Fruit fly (Drosophila melanogaster): ENCODE results near the gene CycH.
A peak's percentile ranks its signal among the peaks of the same experiment; 100 is the strongest.

The CycH gene

DNA sequence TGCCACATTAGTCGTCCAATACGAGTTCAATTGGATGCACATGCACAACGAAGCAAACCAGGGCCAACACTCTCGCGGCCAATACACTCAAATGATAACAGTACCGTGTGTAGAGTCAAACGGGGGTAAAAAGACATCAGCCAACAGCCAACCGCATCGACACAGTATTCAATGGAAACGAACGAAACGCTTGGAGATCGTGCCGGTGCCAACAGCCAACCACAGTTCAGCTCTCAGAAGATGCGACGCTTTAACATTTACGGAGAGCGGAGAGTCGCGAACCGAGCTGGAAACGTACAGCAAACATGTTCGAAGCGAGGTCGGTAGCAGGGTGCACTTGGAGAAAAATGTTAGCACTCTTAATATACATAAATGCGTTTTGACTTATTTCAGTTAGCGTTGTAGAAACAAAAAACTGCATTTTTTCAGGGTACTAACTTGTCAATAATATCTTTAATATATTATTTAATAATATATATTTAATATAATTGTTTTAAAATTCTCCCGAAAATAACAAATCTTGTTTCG is 13.7 kb upstream of the CycH start (continued):
- TF ChIP-seq crp (GFP tag; optimal IDR thresholded peaks at IDR 0.05) = no peak
- peak; percentile 35 for TF ChIP-seq CG1233 (GFP tag; optimal IDR thresholded peaks at IDR 0.05)
- no peak for TF ChIP-seq z (GFP tag; IDR thresholded peaks at IDR 0.05)
- TF ChIP-seq nau (GFP tag; optimal IDR thresholded peaks at IDR 0.05) = no peak
- no peak for TF ChIP-seq chif (GFP tag; optimal IDR thresholded peaks at IDR 0.05)
- no peak for TF ChIP-seq CG1832 (GFP tag; optimal IDR thresholded peaks at IDR 0.05)
- peak; percentile 56 for TF ChIP-seq Jarid2 (GFP tag; optimal IDR thresholded peaks at IDR 0.05)
- no peak for TF ChIP-seq br (optimal IDR thresholded peaks at IDR 0.05)
- no peak for TF ChIP-seq Dref (GFP tag; IDR thresholded peaks at IDR 0.05)
- TF ChIP-seq CG11696 (GFP tag; IDR thresholded peaks at IDR 0.05) = peak; percentile 54; the same call in 1 of the 2 replicates
- no peak for TF ChIP-seq disco-r (GFP tag; optimal IDR thresholded peaks at IDR 0.05)
- peak; percentile 13 for TF ChIP-seq twi (tag; optimal IDR thresholded peaks at IDR 0.05)
- peak; percentile 83 for TF ChIP-seq Med (GFP tag)
- no peak for TF ChIP-seq ems (GFP tag; optimal IDR thresholded peaks at IDR 0.05)
- no peak for TF ChIP-seq CG6791 (GFP tag; IDR thresholded peaks at IDR 0.05; ENCODE audit: partially characterized antibody)
- peak; percentile 27 for TF ChIP-seq CG12942 (GFP tag; optimal IDR thresholded peaks at IDR 0.05)
- no peak for TF ChIP-seq CG15269 (tag; optimal IDR thresholded peaks at IDR 0.05)
- TF ChIP-seq odd (GFP tag; optimal IDR thresholded peaks at IDR 0.05) = peak; percentile 51
- TF ChIP-seq Vsx1 (GFP tag; optimal IDR thresholded peaks at IDR 0.05) = peak; percentile 59
- TF ChIP-seq CG10565 (GFP tag; optimal IDR thresholded peaks at IDR 0.05) = no peak
- peak; percentile 87 for TF ChIP-seq dmrt11E (tag; optimal IDR thresholded peaks at IDR 0.05)
- no peak for TF ChIP-seq bbx (GFP tag; IDR thresholded peaks at IDR 0.05; ENCODE audit: partially characterized antibody)
- TF ChIP-seq cad (GFP tag; optimal IDR thresholded peaks at IDR 0.05) = no peak
- no peak for TF ChIP-seq CG10543 (GFP tag; optimal IDR thresholded peaks at IDR 0.05)
- TF ChIP-seq grn (GFP tag; optimal IDR thresholded peaks at IDR 0.05) = no peak
- TF ChIP-seq CG4730 (GFP tag; IDR thresholded peaks at IDR 0.05) = 0 out of 2 replicates have a peak, but pooled peaks have one; percentile 16
- no peak for TF ChIP-seq nom (GFP tag; optimal IDR thresholded peaks at IDR 0.05)
- no peak for TF ChIP-seq Mes4 (GFP tag; optimal IDR thresholded peaks at IDR 0.05)
- peak; percentile 70 for TF ChIP-seq Spps (tag; optimal IDR thresholded peaks at IDR 0.05)
- no peak for TF ChIP-seq sima (GFP tag; optimal IDR thresholded peaks at IDR 0.05)
- TF ChIP-seq CG4854 (GFP tag; optimal IDR thresholded peaks at IDR 0.05) = no peak
- no peak for TF ChIP-seq da (GFP tag; optimal IDR thresholded peaks at IDR 0.05)
- peak; percentile 57 for TF ChIP-seq CG33557 (GFP tag; optimal IDR thresholded peaks at IDR 0.05)
- TF ChIP-seq CG12299 (tag; optimal IDR thresholded peaks at IDR 0.05) = no peak
- TF ChIP-seq CG9609 (GFP tag; optimal IDR thresholded peaks at IDR 0.05) = no peak
- TF ChIP-seq toy (GFP tag; IDR thresholded peaks at IDR 0.05) = no peak
- TF ChIP-seq MESR4 (GFP tag; optimal IDR thresholded peaks at IDR 0.05) = no peak
- TF ChIP-seq CG17361 (GFP tag; IDR thresholded peaks at IDR 0.05) = peak; percentile 82
- TF ChIP-seq Tbp (GFP tag; optimal IDR thresholded peaks at IDR 0.05) = no peak
- peak; percentile 48 for TF ChIP-seq tap (tag; optimal IDR thresholded peaks at IDR 0.05)
- TF ChIP-seq schlank (tag; optimal IDR thresholded peaks at IDR 0.05) = no peak
- TF ChIP-seq al (GFP tag; IDR thresholded peaks at IDR 0.05) = no peak
- TF ChIP-seq CG4617 (GFP tag; optimal IDR thresholded peaks at IDR 0.05; ENCODE audit: borderline replicate concordance) = no peak
- TF ChIP-seq CG17359 (tag; optimal IDR thresholded peaks at IDR 0.05) = no peak
- TF ChIP-seq CG9797 (GFP tag; optimal IDR thresholded peaks at IDR 0.05) = no peak
- no peak for TF ChIP-seq pfk (GFP tag; optimal IDR thresholded peaks at IDR 0.05)
- no peak for TF ChIP-seq CG12071 (GFP tag; optimal IDR thresholded peaks at IDR 0.05)
- TF ChIP-seq cato (GFP tag; optimal IDR thresholded peaks at IDR 0.05; ENCODE audit: borderline replicate concordance) = peak; percentile 3
- TF ChIP-seq Oaz (GFP tag; IDR thresholded peaks at IDR 0.05) = no peak
- peak; percentile 77 for TF ChIP-seq Sox102F (GFP tag; optimal IDR thresholded peaks at IDR 0.05)

All from whole organism, embryonic.